Fruit fly (Drosophila melanogaster) whole organism, pupa: ENCODE measurements around the gene Obp99d.

Experiments used
- CG10348 ChIP-seq: fragments of 200-800 bp; sonication (Bioruptor generic); IDR thresholded peaks from 2 replicates; pipeline ENCODE4 v1.3.6; 2022; ENCODE audit warnings: missing biosample characterization, missing genetic modification characterization
- CG14655 ChIP-seq: fragments of 200-800 bp; sonication (Bioruptor generic); optimal IDR thresholded peaks from 3 replicates; lab custom pipeline; 2017; ENCODE audit warnings: mild to moderate bottlenecking, missing biosample characterization, missing genetic modification reagents, missing genetic modification characterization
- CG32121 ChIP-seq: fragments of 200-800 bp; sonication (Bioruptor generic); IDR thresholded peaks from 2 replicates; pipeline ENCODE4 v1.3.6; 2022; ENCODE audit warnings: missing biosample characterization, missing genetic modification characterization
- CG8301 ChIP-seq: fragments of 200-800 bp; sonication (Bioruptor generic); optimal IDR thresholded peaks from 2 replicates; lab custom pipeline; 2018; ENCODE audit warnings: missing biosample characterization, mild to moderate bottlenecking, missing genetic modification characterization
- CG9948 ChIP-seq: fragments of 200-800 bp; sonication (Bioruptor generic); optimal IDR thresholded peaks from 2 replicates; lab custom pipeline; 2018; ENCODE audit warnings: missing biosample characterization, mild to moderate bottlenecking, missing genetic modification characterization, moderate library complexity
- D1 ChIP-seq: fragments of 200-800 bp; sonication (Bioruptor generic); optimal IDR thresholded peaks from 2 replicates; lab custom pipeline; 2018; ENCODE audit warnings: missing biosample characterization, mild to moderate bottlenecking, missing genetic modification characterization, moderate library complexity
- EcR ChIP-seq: fragments of 200-800 bp; sonication (Bioruptor generic); optimal IDR thresholded peaks from 3 replicates; lab custom pipeline; 2019; ENCODE audit warnings: missing biosample characterization, missing genetic modification characterization, mild to moderate bottlenecking, moderate library complexity, missing genetic modification reagents
- Pif1A ChIP-seq: fragments of 200-800 bp; sonication (Bioruptor generic); optimal IDR thresholded peaks from 3 replicates; lab custom pipeline; 2016; ENCODE audit warnings: missing biosample characterization, missing genetic modification characterization
- Snoo ChIP-seq: fragments of 200-800 bp; sonication (Bioruptor generic); optimal IDR thresholded peaks from 3 replicates; lab custom pipeline; 2017; ENCODE audit warnings: missing biosample characterization, mild to moderate bottlenecking, missing genetic modification characterization, inconsistent platforms
- fd96Ca ChIP-seq: fragments of 200-800 bp; sonication (Bioruptor generic); IDR thresholded peaks from 3 replicates; pipeline ENCODE4 v1.3.6; 2022; ENCODE audit warnings: missing biosample characterization, missing genetic modification characterization

DNA sequence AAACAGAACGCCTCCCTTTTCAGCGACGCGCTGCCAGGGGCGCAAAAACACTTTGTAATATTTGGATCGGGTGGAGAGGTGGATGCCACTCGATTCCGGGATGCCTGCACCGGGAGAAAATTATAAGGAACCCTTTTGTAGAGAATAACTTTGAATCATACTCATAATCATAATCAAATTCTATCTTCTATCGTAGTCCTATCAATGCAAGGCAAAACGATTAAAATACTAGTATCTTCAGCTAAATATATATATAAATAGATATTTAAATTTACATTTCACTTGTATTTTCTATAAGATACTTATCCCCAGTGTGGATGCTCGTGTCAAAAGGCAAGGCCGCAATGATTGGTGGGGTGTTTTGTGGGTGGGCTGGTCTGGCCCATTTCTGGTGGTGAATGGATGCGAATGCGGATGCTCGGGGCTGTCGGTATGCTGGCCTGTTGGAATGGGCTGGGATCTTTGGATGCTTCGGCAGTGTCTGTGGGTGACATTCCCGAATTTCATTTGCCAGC is 8.5 kb upstream of the Obp99d start:
- TF ChIP-seq fd96Ca (no peak), CG32121 (GFP tag; lab: Robert Waterston, UW) (no peak), CG9948 (tag; lab: Kevin White, UChicago) (no peak), D1 (tag; lab: Kevin White, UChicago) (no peak), CG10348 (GFP tag; lab: Robert Waterston, UW) (no peak), Pif1A (GFP tag; lab: Kevin White, UChicago) (no peak), Snoo (tag; lab: Kevin White, UChicago) (no peak), EcR (GFP tag; lab: Kevin White, UChicago) (no peak), CG8301 (tag; lab: Kevin White, UChicago) (no peak), CG14655 (no peak)
